Fruit fly (Drosophila melanogaster) whole organism: ENCODE data around the gene CG34253.

Experiments used
- CG8478 ChIP-seq: fragments of >200 bp; optimal IDR thresholded peaks from 2 replicates; lab custom pipeline; 2018; ENCODE audit warnings: inconsistent platforms
- Dll ChIP-seq: fragments of >200 bp; optimal IDR thresholded peaks from 2 replicates; lab custom pipeline; 2017
- EcR ChIP-seq, 2 experiments: fragments of >200 bp; optimal IDR thresholded peaks; 2 replicates each; lab custom pipeline; 2017; ENCODE audit warnings: missing biosample characterization in 2 of 2, missing genetic modification characterization in 2 of 2, missing genetic modification reagents in 2 of 2
- pan ChIP-seq: fragments of >200 bp; optimal IDR thresholded peaks from 2 replicates; lab custom pipeline; 2017
- psq ChIP-seq: fragments of >200 bp; optimal IDR thresholded peaks from 2 replicates; lab custom pipeline; 2017
- usp ChIP-seq: fragments of >200 bp; optimal IDR thresholded peaks from 2 replicates; lab custom pipeline; 2017; ENCODE audit warnings: missing biosample characterization, missing genetic modification characterization, mixed read lengths

dm6 chr3L:18124138-18124537, 37.0 kb upstream of the CG34253 start:
- TF ChIP-seq EcR (GFP tag; optimal IDR thresholded peaks at IDR 0.05; lab: Kevin White, UChicago) (no peak), Dll (lab: Kevin White, UChicago) (no peak), psq (lab: Kevin White, UChicago) (no peak), CG8478 (no peak), usp (GFP tag; lab: Kevin White, UChicago) (no peak), pan (no peak)
